Worm (Caenorhabditis elegans) whole organism, young adult: ENCODE measurements around the gene AC8.10.
"Not testable (repeated sequence)": the region's sequence is repeated elsewhere in the genome, so short reads cannot be mapped to it uniquely, and the experiment has no call there.

ENCODE experiments used
- B0336.3 ChIP-seq: fragments of 200-800 bp; sonication (Bioruptor generic); IDR thresholded peaks from 2 replicates; pipeline ENCODE4 v1.3.6; 2022; ENCODE audit warnings: missing genetic modification characterization, missing compliant biosample characterization
- F57A8.1 ChIP-seq: fragments of 200-800 bp; sonication (Bioruptor generic); optimal IDR thresholded peaks from 2 replicates; lab custom pipeline; 2018; ENCODE audit warnings: mild to moderate bottlenecking, missing genetic modification characterization, moderate library complexity, missing compliant biosample characterization
- ama-1 ChIP-seq, 3 experiments: fragments of 150-350 bp in 1 of 3; sonication (generic microtip) in 2 of 3; optimal IDR thresholded peaks; 2 replicates each; lab custom pipeline; 2014 to 2018; ENCODE audit warnings: missing biosample characterization in 2 of 3, missing genetic modification characterization in 2 of 3, missing genetic modification reagents in 2 of 3
- ccch-3 ChIP-seq: fragments of 200-800 bp; sonication (Bioruptor generic); optimal IDR thresholded peaks from 2 replicates; lab custom pipeline; 2018; ENCODE audit warnings: mild to moderate bottlenecking, missing genetic modification characterization, missing compliant biosample characterization
- dpff-1 ChIP-seq: sonication (generic microtip); optimal IDR thresholded peaks from 2 replicates; lab custom pipeline; 2017; ENCODE audit warnings: mild to moderate bottlenecking, missing genetic modification characterization, missing compliant biosample characterization
- egrh-3 ChIP-seq: fragments of 200-800 bp; sonication (Bioruptor generic); IDR thresholded peaks from 2 replicates; pipeline ENCODE4 v1.3.6; 2022; ENCODE audit warnings: missing genetic modification reagents, missing genetic modification characterization, missing compliant biosample characterization
- ets-4 ChIP-seq: fragments of 200-800 bp; sonication (Bioruptor generic); optimal IDR thresholded peaks from 2 replicates; lab custom pipeline; 2018; ENCODE audit warnings: mild to moderate bottlenecking, missing genetic modification characterization, missing compliant biosample characterization
- hlh-26 ChIP-seq: fragments of 200-800 bp; sonication (Bioruptor generic); conservative IDR thresholded peaks from 2 replicates; pipeline ENCODE4 v1.3.6; 2022; ENCODE audit warnings: missing genetic modification reagents, missing genetic modification characterization, missing compliant biosample characterization
- lin-35 ChIP-seq, 3 experiments: fragments of 150-350 bp in 2 of 3; sonication (generic microtip) in 1 of 3; optimal IDR thresholded peaks; 2 replicates each; lab custom pipeline; 2014 to 2018; ENCODE audit warnings: missing biosample characterization in 3 of 3, missing genetic modification characterization in 3 of 3, missing genetic modification reagents in 3 of 3
- madf-10 ChIP-seq: sonication (generic microtip); optimal IDR thresholded peaks from 2 replicates; lab custom pipeline; 2016; ENCODE audit warnings: mild to moderate bottlenecking, missing genetic modification characterization, missing compliant biosample characterization
- pha-4 ChIP-seq: fragments of 150-350 bp; sonication (generic microtip); optimal IDR thresholded peaks from 2 replicates; lab custom pipeline; 2014; ENCODE audit warnings: missing biosample characterization, missing genetic modification reagents, missing genetic modification characterization
- sea-2 ChIP-seq: fragments of 200-800 bp; sonication (Bioruptor generic); IDR thresholded peaks from 2 replicates; pipeline ENCODE4 v1.3.6; 2022; ENCODE audit warnings: missing genetic modification characterization, missing compliant biosample characterization
- snpc-4 ChIP-seq, 5 experiments: fragments of 150-350 bp in 1 of 5; sonication (generic microtip) in 4 of 5; optimal IDR thresholded peaks; 2 replicates each; lab custom pipeline; 2014 to 2018; ENCODE audit warnings: missing genetic modification characterization in 5 of 5, missing biosample characterization in 3 of 5, antibody characterized with exemption in 2 of 5, mild to moderate bottlenecking in 2 of 5, missing compliant biosample characterization in 2 of 5, missing genotype in 2 of 5, moderate library complexity in 2 of 5, missing genetic modification reagents in 1 of 5
- unc-62 ChIP-seq: fragments of 150-350 bp; optimal IDR thresholded peaks from 2 replicates; lab custom pipeline; 2014; ENCODE audit warnings: missing biosample characterization, missing genetic modification reagents, missing genetic modification characterization

DNA sequence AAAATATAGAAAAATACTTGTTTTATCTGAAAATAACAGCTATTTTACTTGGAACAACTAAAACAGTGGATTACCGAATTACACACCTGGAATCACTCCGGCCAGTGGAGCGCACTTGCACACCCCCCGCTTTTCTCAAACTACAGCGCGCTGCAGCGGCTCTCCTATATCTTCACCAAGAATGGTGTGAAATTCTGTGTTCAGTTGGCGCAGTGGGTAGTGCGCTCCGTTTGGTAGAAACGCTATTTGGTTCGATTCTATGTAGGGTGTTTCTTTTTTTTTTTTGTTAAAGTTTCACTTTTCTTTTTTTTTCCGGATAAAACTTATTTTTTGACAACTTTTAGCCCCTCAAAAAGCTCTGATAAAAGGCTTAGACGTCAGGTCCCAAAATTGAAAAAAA is 19.6 kb upstream of the AC8.10 start:
- not testable (repeated sequence) for TF ChIP-seq sea-2; ets-4 (GFP tag; lab: Kevin White, UChicago); lin-35 (GFP tag; optimal IDR thresholded peaks at IDR 0.05; lab: Kevin White, UChicago); dpff-1 (tag; lab: Kevin White, UChicago); unc-62 (GFP tag; lab: Kevin White, UChicago); ccch-3 (GFP tag; lab: Kevin White, UChicago); pha-4 (tag; lab: Kevin White, UChicago); hlh-26 (GFP tag; lab: Robert Waterston, UW); madf-10; F57A8.1 (GFP tag; lab: Kevin White, UChicago); ama-1 (optimal IDR thresholded peaks at IDR 0.05; lab: Kevin White, UChicago); ama-1 (GFP tag; optimal IDR thresholded peaks at IDR 0.05; lab: Kevin White, UChicago); snpc-4 (GFP tag; optimal IDR thresholded peaks at IDR 0.05; lab: Kevin White, UChicago); snpc-4 (tag; optimal IDR thresholded peaks at IDR 0.05; lab: Kevin White, UChicago); B0336.3
- 0 out of 2 replicates have a peak, but pooled peaks have one; percentile 28 for TF ChIP-seq egrh-3 (GFP tag; lab: Robert Waterston, UW)
